Fruit fly (Drosophila melanogaster): Measurements from ENCODE around the gene CG12069.
A peak's percentile ranks its signal among the peaks of the same experiment; 100 is the strongest.

The CG12069 gene

DNA sequence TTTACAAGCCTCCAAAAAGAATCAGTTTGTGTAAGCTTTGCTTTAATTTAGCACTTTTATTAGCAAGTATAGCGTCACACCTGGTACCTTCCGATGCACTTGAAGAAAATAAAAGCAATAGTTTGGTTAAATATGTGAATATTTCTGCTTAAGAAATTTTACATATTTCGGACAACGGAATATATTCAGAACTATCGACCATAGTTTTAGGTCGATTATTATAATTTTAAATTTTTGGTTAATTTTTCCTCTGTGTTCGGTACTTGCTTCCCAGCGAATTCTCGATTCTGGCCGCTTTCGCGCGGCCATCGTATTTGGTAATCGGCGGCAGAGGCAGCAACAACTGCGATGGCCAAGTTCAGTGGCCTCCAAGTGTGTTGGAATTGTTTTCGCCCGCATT is 5.6 kb downstream of the CG12069 start (continued):
- TF ChIP-seq Eip93F (GFP tag; optimal IDR thresholded peaks at IDR 0.05) (peak; percentile 49), CG15336 (GFP tag; IDR thresholded peaks at IDR 0.05) (peak; percentile 69), svp (GFP tag) (peak; percentile 83), Hr4 (GFP tag; optimal IDR thresholded peaks at IDR 0.05) (no peak), CG16779 (tag; optimal IDR thresholded peaks at IDR 0.05) (no peak), CG8319 (GFP tag; optimal IDR thresholded peaks at IDR 0.05) (peak; percentile 20), Eip75B (GFP tag; optimal IDR thresholded peaks at IDR 0.05) (peak; percentile 74), CG34406 (GFP tag; optimal IDR thresholded peaks at IDR 0.05) (peak; percentile 9), CG6163 (GFP tag; IDR thresholded peaks at IDR 0.05) (peak; percentile 90), CG32006 (GFP tag; optimal IDR thresholded peaks at IDR 0.05) (peak; percentile 34), fd59A (GFP tag; optimal IDR thresholded peaks at IDR 0.05) (no peak), CG31627 (GFP tag; optimal IDR thresholded peaks at IDR 0.05) (peak; percentile 68), dac (GFP tag; optimal IDR thresholded peaks at IDR 0.05) (no peak), ss (GFP tag; optimal IDR thresholded peaks at IDR 0.05) (no peak)

DNA sequence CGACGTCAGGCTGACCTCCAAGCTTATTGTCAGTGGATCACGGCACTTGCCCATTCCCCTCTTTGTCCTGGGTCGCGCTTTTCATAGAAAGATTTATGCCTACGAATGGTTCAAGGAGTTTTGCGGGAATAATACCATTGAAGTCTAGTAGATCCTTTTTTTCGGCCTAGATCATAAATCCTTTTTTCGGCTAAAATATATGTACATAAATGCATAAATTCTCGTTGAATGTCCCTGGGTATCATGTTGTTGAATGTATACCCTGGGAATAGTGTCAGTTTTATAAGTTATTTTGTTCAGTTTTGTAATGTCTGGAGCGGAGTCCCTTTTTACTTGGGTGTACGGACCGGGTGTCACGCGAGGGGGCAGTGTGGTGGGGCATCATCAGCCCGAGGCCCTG is 45.6 kb downstream of the CG12069 start, which contains the start of gene CG34433:
TSS of gene CG34433 (plus strand) at position 301 of the 400 bp plus-strand sequence.
- TF ChIP-seq CG11902 (GFP tag; optimal IDR thresholded peaks at IDR 0.05) (no peak), Ets21C (GFP tag; optimal IDR thresholded peaks at IDR 0.05) (no peak), OdsH (GFP tag; optimal IDR thresholded peaks at IDR 0.05) (no peak), CG6792 (GFP tag; optimal IDR thresholded peaks at IDR 0.05) (no peak), salr (GFP tag; optimal IDR thresholded peaks at IDR 0.05) (no peak), CG9139 (GFP tag; optimal IDR thresholded peaks at IDR 0.05) (no peak), CG8119 (GFP tag; IDR thresholded peaks at IDR 0.05) (no peak), achi (GFP tag; optimal IDR thresholded peaks at IDR 0.05) (no peak), CG3919 (GFP tag; optimal IDR thresholded peaks at IDR 0.05) (no peak), CG6163 (GFP tag; IDR thresholded peaks at IDR 0.05) (no peak), Met (GFP tag; optimal IDR thresholded peaks at IDR 0.05) (no peak), fkh (GFP tag; optimal IDR thresholded peaks at IDR 0.05) (no peak)

DNA sequence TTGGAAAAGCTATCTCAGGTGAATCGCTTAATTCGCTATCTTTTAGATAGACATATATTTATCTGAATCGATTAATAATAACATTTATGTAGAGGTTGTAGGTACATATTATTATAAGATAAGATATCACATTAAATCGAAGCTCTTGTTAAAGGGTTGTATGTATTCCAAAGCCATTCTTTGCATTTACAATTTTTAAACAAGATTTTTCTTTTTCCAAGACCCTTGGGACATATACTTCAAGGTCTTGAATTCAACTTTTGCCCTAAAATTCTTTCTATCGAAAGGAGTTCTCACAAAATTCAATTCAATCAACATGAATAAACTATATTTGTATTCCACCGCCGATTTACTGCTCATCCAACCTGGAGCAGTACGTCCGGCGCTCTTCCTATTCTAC is 46.4 kb downstream of the CG12069 start, which contains the start of gene CG34432:
TSS of gene CG34432 (plus strand) at position 301 of the 400 bp plus-strand sequence.
- TF ChIP-seq CG7368 (GFP tag; optimal IDR thresholded peaks at IDR 0.05) (no peak), CG6792 (GFP tag; optimal IDR thresholded peaks at IDR 0.05) (no peak), CG3032 (tag; optimal IDR thresholded peaks at IDR 0.05) (no peak)

DNA sequence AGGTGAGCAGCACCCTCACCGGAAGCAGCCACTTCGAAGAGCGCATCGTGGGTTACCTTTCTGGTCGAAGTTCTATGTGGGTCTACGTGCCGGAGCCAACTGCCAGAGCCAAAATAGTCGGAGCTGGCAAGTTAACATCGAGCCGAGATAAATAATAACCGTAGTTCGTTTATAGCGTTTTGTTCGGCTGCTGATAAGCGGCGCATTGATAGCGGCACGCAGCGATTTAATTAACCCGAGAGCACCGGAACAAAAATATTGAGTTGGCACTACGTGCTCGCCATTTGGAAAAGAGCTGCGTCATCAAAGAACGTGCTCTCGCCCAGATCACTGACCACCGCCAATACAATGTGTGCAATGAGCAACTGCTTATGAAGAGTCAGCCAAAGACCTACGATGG is 46.8 kb downstream of the CG12069 start, which contains the start of gene PH4alphaPV:
TSS of gene PH4alphaPV (minus strand) at position 101 of the 400 bp plus-strand sequence.
- TF ChIP-seq CG4318 (GFP tag; optimal IDR thresholded peaks at IDR 0.05) (no peak), CG8119 (GFP tag; IDR thresholded peaks at IDR 0.05) (no peak), Hr4 (GFP tag; optimal IDR thresholded peaks at IDR 0.05) (no peak), cyc (GFP tag; optimal IDR thresholded peaks at IDR 0.05) (no peak), CG32006 (GFP tag; optimal IDR thresholded peaks at IDR 0.05) (no peak), spab (GFP tag; optimal IDR thresholded peaks at IDR 0.05) (no peak), pdm3 (GFP tag; optimal IDR thresholded peaks at IDR 0.05) (no peak), Sox102F (GFP tag; optimal IDR thresholded peaks at IDR 0.05) (no peak), CG6163 (GFP tag; IDR thresholded peaks at IDR 0.05) (no peak), dsx (GFP tag; optimal IDR thresholded peaks at IDR 0.05; ENCODE audit: poor library complexity, severe bottlenecking) (no peak), fd59A (GFP tag; optimal IDR thresholded peaks at IDR 0.05) (no peak), CG15336 (GFP tag; IDR thresholded peaks at IDR 0.05) (no peak), CG7368 (GFP tag; optimal IDR thresholded peaks at IDR 0.05) (no peak), CG10669 (GFP tag; optimal IDR thresholded peaks at IDR 0.05) (no peak), CG1621 (tag; optimal IDR thresholded peaks at IDR 0.05) (no peak), salr (GFP tag; optimal IDR thresholded peaks at IDR 0.05) (no peak), Sox15 (GFP tag; optimal IDR thresholded peaks at IDR 0.05) (no peak), CG6808 (GFP tag; optimal IDR thresholded peaks at IDR 0.05) (no peak), CG3032 (tag; optimal IDR thresholded peaks at IDR 0.05) (no peak), CG8319 (GFP tag; optimal IDR thresholded peaks at IDR 0.05) (no peak)
